Worm (Caenorhabditis elegans): ENCODE results near the gene gpx-7.

- peak; percentile 97 for TF ChIP-seq mep-1 (tag; optimal IDR thresholded peaks at IDR 0.05)
- peak; percentile 48 for TF ChIP-seq ces-1 (GFP tag; optimal IDR thresholded peaks at IDR 0.05)
- no peak for TF ChIP-seq zag-1 (tag; optimal IDR thresholded peaks at IDR 0.05)
- TF ChIP-seq nhr-25 (tag; optimal IDR thresholded peaks at IDR 0.05; ENCODE audit: borderline replicate concordance, insufficient read depth) = peak; percentile 95
- peak; percentile 89 for TF ChIP-seq set-16 (GFP tag; IDR thresholded peaks at IDR 0.05)
- no peak for TF ChIP-seq snpc-4 (tag; optimal IDR thresholded peaks at IDR 0.05)
- peak; percentile 93 for TF ChIP-seq nhr-28 (tag; optimal IDR thresholded peaks at IDR 0.05)
- no peak for TF ChIP-seq aly-2 (tag; optimal IDR thresholded peaks at IDR 0.05)
- TF ChIP-seq lin-13 (GFP tag; optimal IDR thresholded peaks at IDR 0.05) = peak; percentile 89
- peak; percentile 86 to 93 for TF ChIP-seq lsy-2 (tag; optimal IDR thresholded peaks at IDR 0.05)
- no peak for TF ChIP-seq egl-27 (tag; optimal IDR thresholded peaks at IDR 0.05)
- TF ChIP-seq nhr-48 (tag; optimal IDR thresholded peaks at IDR 0.05) = peak; percentile 84
These were observed 23.6 kb upstream of the gpx-7 start, which contains the start of gene eef-1A.2 for ce11 chrX:7823108-7823704.
